Fruit fly (Drosophila melanogaster): ENCODE data around the gene CG6931.

DNA sequence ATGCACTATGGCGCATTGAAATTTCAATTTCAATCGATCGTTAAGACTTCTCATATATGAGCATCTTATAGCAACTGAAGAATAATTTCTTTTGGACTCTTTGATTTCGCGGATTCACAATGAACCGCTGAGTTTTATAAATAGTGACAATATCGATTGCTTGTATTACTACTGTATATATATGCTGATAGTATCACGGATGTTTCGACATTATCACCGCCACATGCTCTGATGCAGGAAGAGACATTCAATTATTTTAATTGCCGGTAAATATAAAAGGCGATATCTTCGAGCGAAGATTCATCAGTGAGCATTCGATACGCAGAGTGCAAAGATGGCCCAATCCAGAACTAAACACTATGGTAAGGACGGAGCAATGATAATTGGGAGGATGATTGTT lies 41.0 kb upstream of the CG6931 start, which contains the start of gene CG17826:
- TF ChIP-seq h (optimal IDR thresholded peaks at IDR 0.05) (no peak), psq (optimal IDR thresholded peaks at IDR 0.05) (no peak), insv (optimal IDR thresholded peaks at IDR 0.05) (no peak), Myc (optimal IDR thresholded peaks at IDR 0.05) (no peak), Sin3A (optimal IDR thresholded peaks at IDR 0.05) (no peak)
